Fruit fly (Drosophila melanogaster) S2 (cell line): ENCODE measurements around the gene Nup35.

Experiments
- CG8478 ChIP-seq: fragments of >200 bp; optimal IDR thresholded peaks from 2 replicates; lab custom pipeline; 2018
- CTCF ChIP-seq, 2 experiments: fragments of >200 bp; optimal IDR thresholded peaks; 2 replicates each; lab custom pipeline; 2018

The Nup35 gene

DNA sequence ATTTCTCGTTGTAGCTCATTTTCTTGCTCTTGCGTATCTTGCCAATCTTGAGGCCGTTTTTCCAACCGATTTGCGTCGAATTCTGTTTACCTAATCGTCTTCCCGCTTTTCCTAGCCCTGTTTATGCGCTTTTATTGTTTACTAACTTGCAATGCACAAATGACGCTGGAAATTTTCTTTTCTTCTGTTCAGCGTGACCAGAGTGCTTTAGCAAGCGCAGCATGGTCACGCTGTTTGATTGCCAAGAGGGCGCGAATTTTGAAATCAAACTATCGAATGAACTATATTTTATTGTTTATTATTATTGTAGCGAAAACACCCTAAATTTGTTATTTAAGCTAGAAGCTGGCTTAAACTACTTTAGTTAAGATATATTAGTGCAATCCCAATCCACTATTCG, 2.3 kb downstream of the Nup35 start, which contains the start of gene Hou:
Gene Hou, minus strand, starts transcription at position 193 of the 400 bp plus-strand sequence.
- TF ChIP-seq CG8478 (lab: Kevin White, UChicago) (no peak), CTCF (optimal IDR thresholded peaks at IDR 0.05; lab: Kevin White, UChicago) (no peak)

DNA sequence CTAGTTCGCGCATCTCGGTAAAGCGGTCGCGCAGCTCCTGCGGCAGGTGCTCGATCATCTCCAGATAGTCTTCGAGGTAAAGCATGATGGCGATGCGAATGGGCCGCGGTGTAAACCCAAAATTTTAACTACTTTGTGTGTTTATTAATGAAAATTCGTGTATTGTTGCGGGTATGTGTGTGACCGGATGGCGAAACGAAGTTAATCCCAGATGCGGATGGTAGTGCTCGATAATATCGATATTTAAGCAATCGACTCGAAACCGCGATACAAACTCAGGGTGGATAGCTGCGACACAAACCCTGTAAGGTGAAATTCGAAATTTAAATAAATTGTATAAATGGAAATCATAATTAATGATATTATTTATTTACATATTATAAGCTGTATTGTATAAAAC, 4.9 kb downstream of the Nup35 start, which contains the start of gene Ing3:
Gene Ing3, minus strand, starts transcription at position 213 of the 400 bp plus-strand sequence.
- TF ChIP-seq CG8478 (lab: Kevin White, UChicago) (no peak), CTCF (optimal IDR thresholded peaks at IDR 0.05; lab: Kevin White, UChicago) (peak in 1 of 2 experiments; percentile 4)

dm6 chrX:18657012-18657411, 9.0 kb downstream of the Nup35 start, which contains the start of gene CG6659:
TSS of gene CG6659 (minus strand) at chrX:18657286.
- no peak for TF ChIP-seq CTCF (optimal IDR thresholded peaks at IDR 0.05; lab: Kevin White, UChicago)
- TF ChIP-seq CG8478 (lab: Kevin White, UChicago): no peak

dm6 chrX:18657502-18657947, 9.5 kb downstream of the Nup35 start, which contains the start of gene fu:
TSS of gene fu (plus strand) at chrX:18657755.
- TF ChIP-seq CG8478 (lab: Kevin White, UChicago) (no peak), CTCF (optimal IDR thresholded peaks at IDR 0.05; lab: Kevin White, UChicago) (no peak)

dm6 chrX:18662053-18662452, 14.1 kb downstream of the Nup35 start, which contains the start of gene CG6696:
TSS of gene CG6696 (minus strand) at chrX:18662153.
- no peak for TF ChIP-seq CG8478 (lab: Kevin White, UChicago)
- TF ChIP-seq CTCF (optimal IDR thresholded peaks at IDR 0.05; lab: Kevin White, UChicago): no peak

DNA sequence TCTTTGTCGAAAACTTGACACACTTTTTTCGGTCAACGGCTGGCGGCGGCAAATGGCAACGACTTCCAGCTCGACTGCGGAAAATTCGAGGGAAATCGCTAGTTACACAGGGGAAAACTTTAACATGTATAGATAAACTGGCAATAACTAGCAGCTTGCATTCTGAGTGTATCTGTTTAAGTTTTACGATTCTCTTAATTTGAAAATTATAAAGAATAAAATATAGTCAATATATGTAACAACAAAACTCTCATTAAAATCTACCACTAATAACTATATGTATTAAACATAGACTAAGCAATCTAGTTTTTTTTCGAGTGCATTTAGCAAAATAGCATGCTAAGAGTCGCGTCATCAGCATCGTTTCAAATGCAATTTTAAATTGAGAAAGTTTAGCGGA, 15.4 kb downstream of the Nup35 start:
- TF ChIP-seq CTCF (optimal IDR thresholded peaks at IDR 0.05; lab: Kevin White, UChicago): no peak
- TF ChIP-seq CG8478 (lab: Kevin White, UChicago): no peak

DNA sequence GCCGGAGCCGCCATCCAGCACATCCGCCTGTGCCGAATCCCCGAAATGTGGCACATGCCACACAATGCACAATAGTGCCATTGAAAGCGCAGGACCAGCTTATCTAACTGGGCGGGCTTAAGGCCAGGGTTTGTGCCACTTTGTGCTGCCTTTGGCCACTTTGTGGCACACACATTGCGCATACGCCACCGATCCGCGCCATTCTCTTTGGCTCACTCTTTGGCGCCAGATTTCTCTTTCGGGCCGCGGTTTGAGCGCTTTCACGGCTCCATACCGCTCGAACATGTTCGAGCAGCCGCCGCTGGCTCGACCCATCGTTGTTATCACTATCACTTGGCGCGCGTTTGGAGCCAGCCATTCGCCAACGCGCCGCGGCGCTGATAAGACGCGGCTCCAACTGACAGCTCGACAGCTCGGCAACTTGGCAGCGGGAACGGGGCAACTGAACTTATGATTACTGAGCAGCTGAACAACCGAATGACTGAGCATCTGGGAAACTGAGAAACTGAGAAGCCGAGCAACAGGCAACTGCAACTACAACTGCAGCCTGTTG, 17.8 kb downstream of the Nup35 start:
- TF ChIP-seq CG8478 (lab: Kevin White, UChicago) (no peak), CTCF (optimal IDR thresholded peaks at IDR 0.05; lab: Kevin White, UChicago) (no peak)

dm6 chrX:18668293-18668692, 20.3 kb downstream of the Nup35 start:
- TF ChIP-seq CTCF (optimal IDR thresholded peaks at IDR 0.05; lab: Kevin White, UChicago) (no peak), CG8478 (lab: Kevin White, UChicago) (no peak)

- no peak for TF ChIP-seq CG8478 (lab: Kevin White, UChicago)
- TF ChIP-seq CTCF (optimal IDR thresholded peaks at IDR 0.05; lab: Kevin White, UChicago): no peak
Observed at dm6 chrX:18669811-18670477, 22.0 kb downstream of the Nup35 start.

DNA sequence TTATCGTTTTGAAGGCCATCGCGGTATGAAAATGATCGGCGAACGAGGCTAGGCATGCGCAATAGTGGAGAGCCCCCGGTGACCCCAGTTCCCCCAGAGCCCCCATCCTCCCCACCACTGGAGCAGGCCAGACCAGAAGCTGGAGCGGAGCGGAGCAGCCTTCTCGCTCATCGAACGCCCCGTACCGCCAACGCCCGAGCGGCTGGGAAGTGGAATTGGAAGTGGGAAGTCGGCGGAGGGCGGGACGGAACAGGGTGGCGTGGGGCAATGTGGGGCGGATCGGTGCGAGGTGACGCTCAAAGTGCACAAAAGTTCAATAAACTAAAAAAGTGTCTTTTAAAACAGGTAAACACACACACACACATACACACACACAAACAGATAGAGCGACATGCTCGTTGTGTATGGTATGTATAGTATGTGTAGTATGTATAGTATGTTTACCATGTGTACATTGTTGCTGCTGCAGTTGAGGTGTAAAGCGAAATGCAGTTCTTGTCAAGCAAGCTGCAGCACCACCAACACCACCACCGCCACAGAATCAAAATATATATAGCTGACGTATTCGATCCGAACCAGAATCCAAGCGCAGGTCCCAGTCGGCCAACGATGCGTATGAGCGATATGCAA, 23.7 kb downstream of the Nup35 start:
- no peak for TF ChIP-seq CTCF (optimal IDR thresholded peaks at IDR 0.05; lab: Kevin White, UChicago)
- no peak for TF ChIP-seq CG8478 (lab: Kevin White, UChicago)

- TF ChIP-seq CTCF (optimal IDR thresholded peaks at IDR 0.05; lab: Kevin White, UChicago) (no peak), CG8478 (lab: Kevin White, UChicago) (no peak)
Observed at dm6 chrX:18672900-18673529, 25.0 kb downstream of the Nup35 start.

DNA sequence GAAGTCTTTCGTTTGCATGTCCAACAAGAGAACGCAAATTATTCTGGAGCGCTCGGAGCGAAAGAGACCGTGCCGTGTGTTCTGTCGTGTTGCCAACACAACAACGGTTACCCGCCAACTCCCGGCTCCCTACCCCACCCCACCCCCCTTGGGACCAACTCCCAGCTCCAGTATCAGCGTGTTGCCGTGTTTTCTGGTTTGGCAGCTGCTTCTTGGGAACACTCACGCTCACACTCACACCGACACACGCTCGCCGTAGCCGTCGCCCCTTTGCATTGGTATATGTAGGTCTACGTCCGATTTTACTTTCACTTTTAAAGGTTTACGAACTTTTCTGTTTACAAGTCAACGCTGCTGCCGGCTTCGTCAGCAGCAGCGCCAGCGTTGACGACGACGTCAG, 27.3 kb downstream of the Nup35 start:
- TF ChIP-seq CTCF (optimal IDR thresholded peaks at IDR 0.05; lab: Kevin White, UChicago) (no peak), CG8478 (lab: Kevin White, UChicago) (no peak)

DNA sequence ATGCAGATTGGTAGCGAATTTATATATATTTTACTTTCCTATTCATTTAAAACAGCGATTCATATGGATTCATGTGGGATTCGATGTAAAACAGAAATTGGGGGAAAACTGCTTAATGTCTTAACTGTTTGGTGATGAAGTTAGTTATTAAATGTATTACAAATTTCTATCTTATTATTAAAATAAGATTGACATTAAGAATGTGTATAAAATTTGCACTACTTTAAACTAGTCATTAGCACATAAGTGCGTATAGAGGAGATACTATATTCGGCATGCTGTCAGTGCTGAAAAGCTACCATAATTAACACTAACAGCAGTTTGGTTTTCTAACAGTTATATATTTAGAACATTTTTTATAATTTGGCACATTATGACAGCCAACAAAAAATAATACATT, 27.7 kb downstream of the Nup35 start:
- TF ChIP-seq CTCF (optimal IDR thresholded peaks at IDR 0.05; lab: Kevin White, UChicago) (no peak), CG8478 (lab: Kevin White, UChicago) (no peak)

- TF ChIP-seq CG8478 (lab: Kevin White, UChicago): no peak
- no peak for TF ChIP-seq CTCF (optimal IDR thresholded peaks at IDR 0.05; lab: Kevin White, UChicago)
Observed at dm6 chrX:18676756-18677155, 28.8 kb downstream of the Nup35 start.

DNA sequence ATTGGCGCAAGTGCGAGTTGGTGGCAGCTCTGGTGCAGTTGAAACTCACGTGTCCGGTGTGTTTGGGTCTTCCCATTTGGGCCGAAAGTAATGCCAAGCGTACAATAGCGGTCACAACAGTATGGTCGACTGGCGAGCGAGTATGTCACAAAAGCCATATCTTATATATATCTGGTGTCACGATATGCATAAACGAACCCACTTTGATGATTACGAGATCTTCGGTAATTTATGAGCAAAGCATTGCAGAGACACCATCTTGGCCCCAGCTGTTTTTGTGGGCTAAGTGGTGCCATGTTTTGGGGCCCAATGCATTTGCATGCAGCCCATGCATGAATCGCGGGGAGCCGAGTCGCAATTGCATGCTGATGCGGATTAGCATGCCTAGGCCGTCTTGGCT, 30.9 kb downstream of the Nup35 start:
- TF ChIP-seq CG8478 (lab: Kevin White, UChicago) (no peak), CTCF (optimal IDR thresholded peaks at IDR 0.05; lab: Kevin White, UChicago) (no peak)
